Fruit fly (Drosophila melanogaster) whole organism, embryonic: ENCODE results near the gene CG13996.

Experiments
- CG11560 ChIP-seq: fragments of 200-800 bp; sonication (Bioruptor generic); IDR thresholded peaks from 3 replicates; pipeline ENCODE4 v1.3.6; 2022; ENCODE audit warnings: missing biosample characterization, missing genetic modification characterization
- CG12155 ChIP-seq: fragments of 200-800 bp; sonication (Bioruptor generic); optimal IDR thresholded peaks from 3 replicates; lab custom pipeline; 2016; ENCODE audit warnings: missing biosample characterization, missing genetic modification characterization
- CG1233 ChIP-seq: fragments of 200-800 bp; sonication (Bioruptor generic); optimal IDR thresholded peaks from 4 replicates; lab custom pipeline; 2018; ENCODE audit warnings: missing biosample characterization, mild to moderate bottlenecking, missing genetic modification characterization
- CG13287 ChIP-seq: fragments of 200-800 bp; sonication (Bioruptor generic); IDR thresholded peaks from 2 replicates; pipeline ENCODE4 v1.3.6; 2022; ENCODE audit warnings: missing biosample characterization, missing genetic modification characterization; ENCODE audit not compliant: partially characterized antibody
- CG14050 ChIP-seq: fragments of 200-800 bp; sonication (Bioruptor generic); IDR thresholded peaks from 3 replicates; pipeline ENCODE4 v1.3.6; 2022; ENCODE audit warnings: missing biosample characterization, missing genetic modification characterization
- CG14667 ChIP-seq: fragments of 200-800 bp; sonication (Bioruptor generic); IDR thresholded peaks from 2 replicates; pipeline ENCODE4 v1.3.6; 2022; ENCODE audit warnings: missing biosample characterization, missing genetic modification characterization
- CG14860 ChIP-seq: fragments of 200-800 bp; sonication (Bioruptor generic); IDR thresholded peaks from 3 replicates; pipeline ENCODE4 v1.3.6; 2022; ENCODE audit warnings: missing biosample characterization, missing genetic modification characterization; ENCODE audit not compliant: partially characterized antibody
- CG30431 ChIP-seq: fragments of 200-800 bp; sonication (Bioruptor generic); optimal IDR thresholded peaks from 2 replicates; lab custom pipeline; 2017; ENCODE audit warnings: missing biosample characterization, missing genetic modification characterization
- CG3281 ChIP-seq: fragments of 200-800 bp; sonication (Bioruptor generic); optimal IDR thresholded peaks from 3 replicates; lab custom pipeline; 2017; ENCODE audit warnings: missing biosample characterization, mild to moderate bottlenecking, missing genetic modification characterization
- CG3995 ChIP-seq: fragments of 200-800 bp; sonication (Bioruptor generic); optimal IDR thresholded peaks from 3 replicates; lab custom pipeline; 2016; ENCODE audit warnings: missing biosample characterization, missing genetic modification characterization
- CG4328 ChIP-seq: fragments of 200-800 bp; sonication (Bioruptor generic); optimal IDR thresholded peaks from 3 replicates; lab custom pipeline; 2017; ENCODE audit warnings: missing biosample characterization, missing genetic modification reagents, missing genetic modification characterization
- CG4730 ChIP-seq: fragments of 200-800 bp; sonication (Bioruptor generic); IDR thresholded peaks from 2 replicates; pipeline ENCODE4 v1.3.6; 2022; ENCODE audit warnings: missing biosample characterization, missing genetic modification characterization
- CG6175 ChIP-seq: fragments of 200-800 bp; sonication (Bioruptor generic); IDR thresholded peaks from 3 replicates; pipeline ENCODE4 v1.3.6; 2022; ENCODE audit warnings: missing biosample characterization, missing genetic modification characterization
- CG6272 ChIP-seq: fragments of 200-800 bp; sonication (Bioruptor generic); IDR thresholded peaks from 2 replicates; pipeline ENCODE4 v1.3.6; 2022; ENCODE audit warnings: missing biosample characterization, missing genetic modification characterization
- CG6689 ChIP-seq: fragments of 200-800 bp; sonication (Bioruptor generic); IDR thresholded peaks from 2 replicates; pipeline ENCODE4 v1.3.6; 2022; ENCODE audit warnings: missing biosample characterization, missing genetic modification characterization
- CG8924 ChIP-seq: fragments of 200-800 bp; optimal IDR thresholded peaks from 3 replicates; lab custom pipeline; 2019; ENCODE audit warnings: missing biosample characterization, mild to moderate bottlenecking, missing genetic modification characterization, moderate library complexity
- CTCF ChIP-seq: fragments of 200-800 bp; sonication (Bioruptor generic); optimal IDR thresholded peaks from 2 replicates; lab custom pipeline; 2017; ENCODE audit warnings: missing biosample characterization, mild to moderate bottlenecking, missing genetic modification characterization, moderate library complexity
- CkIIα-i1 ChIP-seq: fragments of 200-800 bp; sonication (Bioruptor generic); IDR thresholded peaks from 2 replicates; pipeline ENCODE4 v1.3.6; 2022; ENCODE audit warnings: missing biosample characterization, missing genetic modification characterization
- Eip74EF ChIP-seq, 2 experiments: fragments of 200-800 bp in 1 of 2; fragments of >200 bp in 1 of 2; sonication (Bioruptor generic) in 1 of 2; optimal IDR thresholded peaks; 2 replicates each; lab custom pipeline; 2017 to 2019; ENCODE audit warnings: missing biosample characterization in 2 of 2, missing genetic modification characterization in 2 of 2, mild to moderate bottlenecking in 1 of 2, moderate library complexity in 1 of 2
- Fer1 ChIP-seq: fragments of 200-800 bp; sonication (Bioruptor generic); optimal IDR thresholded peaks from 2 replicates; lab custom pipeline; 2017; ENCODE audit warnings: missing biosample characterization, mild to moderate bottlenecking, missing genetic modification characterization
- Kr ChIP-seq: fragments of 200-800 bp; sonication (Bioruptor generic); optimal IDR thresholded peaks from 2 replicates; lab custom pipeline; 2017; ENCODE audit warnings: missing biosample characterization, mild to moderate bottlenecking, missing genetic modification characterization
- Max ChIP-seq: fragments of 200-800 bp; sonication (Bioruptor generic); optimal IDR thresholded peaks from 2 replicates; lab custom pipeline; 2016; ENCODE audit warnings: missing biosample characterization, mild to moderate bottlenecking, missing genetic modification characterization
- Neu2 ChIP-seq: fragments of 200-800 bp; sonication (Bioruptor generic); optimal IDR thresholded peaks from 3 replicates; lab custom pipeline; 2016; ENCODE audit warnings: missing biosample characterization, missing genetic modification characterization, borderline replicate concordance
- Nf-YA ChIP-seq: fragments of 200-800 bp; sonication (Bioruptor generic); IDR thresholded peaks from 2 replicates; pipeline ENCODE4 v1.3.6; 2022; ENCODE audit warnings: missing biosample characterization, missing genetic modification characterization
- Oaz ChIP-seq: fragments of 200-800 bp; sonication (Bioruptor generic); IDR thresholded peaks from 2 replicates; pipeline ENCODE4 v1.3.6; 2022; ENCODE audit warnings: missing biosample characterization, missing genetic modification characterization
- Sox100B ChIP-seq: fragments of 200-800 bp; sonication (Bioruptor generic); optimal IDR thresholded peaks from 3 replicates; lab custom pipeline; 2018; ENCODE audit warnings: missing biosample characterization, mild to moderate bottlenecking, missing genetic modification characterization
- Sox102F ChIP-seq: fragments of 200-800 bp; sonication (Bioruptor generic); optimal IDR thresholded peaks from 2 replicates; lab custom pipeline; 2018; ENCODE audit warnings: missing biosample characterization, mild to moderate bottlenecking, missing genetic modification characterization, moderate library complexity
- bab2 ChIP-seq: fragments of 200-800 bp; sonication (Bioruptor generic); optimal IDR thresholded peaks from 2 replicates; lab custom pipeline; 2016; ENCODE audit warnings: missing biosample characterization, missing genetic modification characterization
- cato ChIP-seq: fragments of 200-800 bp; sonication (Bioruptor generic); optimal IDR thresholded peaks from 2 replicates; lab custom pipeline; 2016; ENCODE audit warnings: missing biosample characterization, missing genetic modification characterization, borderline replicate concordance
- corto ChIP-seq: fragments of 200-800 bp; sonication (Bioruptor generic); optimal IDR thresholded peaks from 2 replicates; lab custom pipeline; 2016; ENCODE audit warnings: missing biosample characterization, mild to moderate bottlenecking, missing genetic modification characterization, moderate library complexity
- dan ChIP-seq: fragments of 200-800 bp; sonication (Bioruptor generic); IDR thresholded peaks from 2 replicates; pipeline ENCODE4 v1.3.6; 2022; ENCODE audit warnings: missing biosample characterization, missing genetic modification characterization
- danr ChIP-seq: fragments of 200-800 bp; sonication (Bioruptor generic); IDR thresholded peaks from 2 replicates; pipeline ENCODE4 v1.3.6; 2022; ENCODE audit warnings: missing biosample characterization, missing genetic modification characterization
- dimm ChIP-seq: fragments of 200-800 bp; sonication (Bioruptor generic); IDR thresholded peaks from 2 replicates; pipeline ENCODE4 v1.3.6; 2022; ENCODE audit warnings: missing biosample characterization, missing genetic modification characterization
- dm ChIP-seq: fragments of 200-800 bp; sonication (Bioruptor generic); optimal IDR thresholded peaks from 3 replicates; lab custom pipeline; 2016; ENCODE audit warnings: missing biosample characterization, missing genetic modification characterization
- fru ChIP-seq: fragments of >200 bp; optimal IDR thresholded peaks from 2 replicates; lab custom pipeline; 2017
- maf-S ChIP-seq: fragments of 200-800 bp; sonication (Bioruptor generic); optimal IDR thresholded peaks from 2 replicates; lab custom pipeline; 2016; ENCODE audit warnings: missing biosample characterization, missing genetic modification characterization
- nau ChIP-seq: fragments of 200-800 bp; sonication (Bioruptor generic); optimal IDR thresholded peaks from 3 replicates; lab custom pipeline; 2017; ENCODE audit warnings: missing biosample characterization, mild to moderate bottlenecking, missing genetic modification characterization, missing genetic modification reagents
- nerfin-1 ChIP-seq: fragments of 200-800 bp; sonication (Bioruptor generic); optimal IDR thresholded peaks from 3 replicates; lab custom pipeline; 2019; ENCODE audit warnings: missing biosample characterization, mild to moderate bottlenecking, missing genetic modification characterization, moderate library complexity
- nerfin-2 ChIP-seq: fragments of 200-800 bp; sonication (Bioruptor generic); IDR thresholded peaks from 2 replicates; pipeline ENCODE4 v1.3.6; 2022; ENCODE audit warnings: missing biosample characterization, missing genetic modification characterization; ENCODE audit not compliant: partially characterized antibody
- oc ChIP-seq: fragments of 200-800 bp; sonication (Bioruptor generic); optimal IDR thresholded peaks from 2 replicates; lab custom pipeline; 2018; ENCODE audit warnings: missing biosample characterization, mild to moderate bottlenecking, missing genetic modification characterization, moderate library complexity
- org-1 ChIP-seq: fragments of 200-800 bp; sonication (Bioruptor generic); optimal IDR thresholded peaks from 2 replicates; lab custom pipeline; 2017; ENCODE audit warnings: missing biosample characterization, missing genetic modification characterization
- otp ChIP-seq: fragments of 200-800 bp; sonication (Bioruptor generic); IDR thresholded peaks from 3 replicates; pipeline ENCODE4, ENCODE4 v1.3.6; 2022; ENCODE audit warnings: missing biosample characterization, missing genetic modification characterization
- pnt ChIP-seq: fragments of 200-800 bp; sonication (Bioruptor generic); optimal IDR thresholded peaks from 3 replicates; lab custom pipeline; 2016; ENCODE audit warnings: missing biosample characterization, missing genetic modification characterization
- ranshi ChIP-seq: fragments of 200-800 bp; sonication (Bioruptor generic); IDR thresholded peaks from 2 replicates; pipeline ENCODE4 v1.3.6; 2022; ENCODE audit warnings: missing biosample characterization, missing genetic modification characterization
- rib ChIP-seq: fragments of 200-800 bp; sonication (Bioruptor generic); IDR thresholded peaks from 2 replicates; pipeline ENCODE4 v1.3.6; 2022; ENCODE audit warnings: missing biosample characterization, missing genetic modification characterization
- shn ChIP-seq: fragments of 200-800 bp; sonication (Bioruptor generic); optimal IDR thresholded peaks from 3 replicates; lab custom pipeline; 2016; ENCODE audit warnings: missing biosample characterization, missing genetic modification characterization
- stwl ChIP-seq: fragments of 200-800 bp; sonication (Bioruptor generic); optimal IDR thresholded peaks from 3 replicates; lab custom pipeline; 2018; ENCODE audit warnings: missing biosample characterization, mild to moderate bottlenecking, missing genetic modification characterization, moderate library complexity
- sug ChIP-seq: fragments of 200-800 bp; optimal IDR thresholded peaks from 2 replicates; lab custom pipeline; 2019; ENCODE audit warnings: missing biosample characterization, mild to moderate bottlenecking, missing genetic modification characterization, moderate library complexity
- tio ChIP-seq: fragments of 200-800 bp; sonication (Bioruptor generic); optimal IDR thresholded peaks from 2 replicates; lab custom pipeline; 2017; ENCODE audit warnings: missing biosample characterization, missing genetic modification characterization, inconsistent platforms
- trh ChIP-seq: fragments of 200-800 bp; sonication (Bioruptor generic); optimal IDR thresholded peaks from 2 replicates; lab custom pipeline; 2016; ENCODE audit warnings: missing biosample characterization, missing genetic modification characterization
- wdn ChIP-seq: fragments of 200-800 bp; sonication (Bioruptor generic); IDR thresholded peaks from 2 replicates; pipeline ENCODE4 v1.3.6; 2022; ENCODE audit warnings: missing biosample characterization, missing genetic modification characterization
- zen2 ChIP-seq: fragments of 200-800 bp; sonication (Bioruptor generic); IDR thresholded peaks from 3 replicates; pipeline ENCODE4 v1.3.6; 2022; ENCODE audit warnings: missing biosample characterization, missing genetic modification characterization; ENCODE audit not compliant: partially characterized antibody

CG13996 gene

dm6 chr2L:5982334-5982987 is 38.2 kb upstream of the CG13996 start (continued):
- peak; percentile 32 for TF ChIP-seq nau
- no peak for TF ChIP-seq otp (GFP tag; lab: Robert Waterston, UW)
- TF ChIP-seq CG14667 (GFP tag; lab: Robert Waterston, UW) = no peak
- no peak for TF ChIP-seq shn (GFP tag; lab: Kevin White, UChicago)
- no peak for TF ChIP-seq trh (GFP tag; lab: Kevin White, UChicago)
- TF ChIP-seq Eip74EF (GFP tag; optimal IDR thresholded peaks at IDR 0.05; lab: Kevin White, UChicago) = peak in 1 of 2 experiments; percentile 41
- no peak for TF ChIP-seq Neu2
- TF ChIP-seq CG4730 = no peak
- no peak for TF ChIP-seq CkIIα-i1 (GFP tag; lab: Robert Waterston, UW)
- TF ChIP-seq zen2 (GFP tag; lab: Robert Waterston, UW) = no peak
- no peak for TF ChIP-seq CG11560 (tag; lab: Robert Waterston, UW)
- no peak for TF ChIP-seq nerfin-2 (GFP tag; lab: Robert Waterston, UW)
- no peak for TF ChIP-seq Oaz (GFP tag; lab: Robert Waterston, UW)
- TF ChIP-seq fru (lab: Kevin White, UChicago) = no peak
- no peak for TF ChIP-seq CG14050 (GFP tag; lab: Robert Waterston, UW)
- peak; percentile 51 for TF ChIP-seq bab2
- TF ChIP-seq danr (GFP tag; lab: Robert Waterston, UW) = no peak
- TF ChIP-seq wdn (GFP tag; lab: Robert Waterston, UW) = no peak
- TF ChIP-seq CTCF (GFP tag; lab: Kevin White, UChicago) = peak; percentile 35
- no peak for TF ChIP-seq dimm (GFP tag; lab: Robert Waterston, UW)
- no peak for TF ChIP-seq org-1 (GFP tag; lab: Kevin White, UChicago)
- TF ChIP-seq CG1233 (GFP tag; lab: Kevin White, UChicago) = peak; percentile 33
- TF ChIP-seq rib = no peak
- TF ChIP-seq pnt (GFP tag; lab: Kevin White, UChicago) = no peak
- no peak for TF ChIP-seq dm
- TF ChIP-seq CG30431 (GFP tag; lab: Kevin White, UChicago) = no peak
- no peak for TF ChIP-seq CG14860
- TF ChIP-seq tio (GFP tag; lab: Kevin White, UChicago) = no peak
- TF ChIP-seq corto (GFP tag; lab: Kevin White, UChicago) = no peak
- peak; percentile 51 for TF ChIP-seq stwl (tag; lab: Kevin White, UChicago)
- peak; percentile 75 for TF ChIP-seq sug (tag; lab: Kevin White, UChicago)
- TF ChIP-seq Fer1 (GFP tag; lab: Kevin White, UChicago) = peak; percentile 47
- TF ChIP-seq oc (tag; lab: Kevin White, UChicago) = peak; percentile 6
- no peak for TF ChIP-seq Max
- TF ChIP-seq CG12155 (GFP tag; lab: Kevin White, UChicago) = peak; percentile 51
- TF ChIP-seq CG3995 (GFP tag; lab: Kevin White, UChicago) = peak; percentile 91
- TF ChIP-seq Kr (GFP tag; lab: Kevin White, UChicago) = no peak
- TF ChIP-seq CG6689 = no peak
- TF ChIP-seq CG13287 = no peak
- no peak for TF ChIP-seq Nf-YA (GFP tag; lab: Robert Waterston, UW)
- no peak for TF ChIP-seq maf-S (GFP tag; lab: Kevin White, UChicago)
- peak; percentile 60 for TF ChIP-seq CG4328 (GFP tag; lab: Kevin White, UChicago)
- peak; percentile 44 for TF ChIP-seq nerfin-1
- no peak for TF ChIP-seq cato (GFP tag; lab: Kevin White, UChicago)
- no peak for TF ChIP-seq CG6272 (GFP tag; lab: Robert Waterston, UW)
- no peak for TF ChIP-seq ranshi (GFP tag; lab: Robert Waterston, UW)
- TF ChIP-seq dan = no peak
- no peak for TF ChIP-seq Sox102F
- TF ChIP-seq CG6175 = no peak
- no peak for TF ChIP-seq CG3281 (GFP tag; lab: Kevin White, UChicago)
- no peak for TF ChIP-seq CG8924
- peak; percentile 7 for TF ChIP-seq Sox100B (GFP tag; lab: Kevin White, UChicago)
